Fruit fly (Drosophila melanogaster) ovary, adult (tissue): ENCODE measurements around the gene msn.

Source experiments
- CG17801 ChIP-seq: fragments of 200-800 bp; optimal IDR thresholded peaks from 2 replicates; lab custom pipeline; 2019; ENCODE audit warnings: missing biosample characterization, mild to moderate bottlenecking, missing genetic modification characterization, moderate library complexity; ENCODE audit not compliant: partially characterized antibody

The msn gene

DNA sequence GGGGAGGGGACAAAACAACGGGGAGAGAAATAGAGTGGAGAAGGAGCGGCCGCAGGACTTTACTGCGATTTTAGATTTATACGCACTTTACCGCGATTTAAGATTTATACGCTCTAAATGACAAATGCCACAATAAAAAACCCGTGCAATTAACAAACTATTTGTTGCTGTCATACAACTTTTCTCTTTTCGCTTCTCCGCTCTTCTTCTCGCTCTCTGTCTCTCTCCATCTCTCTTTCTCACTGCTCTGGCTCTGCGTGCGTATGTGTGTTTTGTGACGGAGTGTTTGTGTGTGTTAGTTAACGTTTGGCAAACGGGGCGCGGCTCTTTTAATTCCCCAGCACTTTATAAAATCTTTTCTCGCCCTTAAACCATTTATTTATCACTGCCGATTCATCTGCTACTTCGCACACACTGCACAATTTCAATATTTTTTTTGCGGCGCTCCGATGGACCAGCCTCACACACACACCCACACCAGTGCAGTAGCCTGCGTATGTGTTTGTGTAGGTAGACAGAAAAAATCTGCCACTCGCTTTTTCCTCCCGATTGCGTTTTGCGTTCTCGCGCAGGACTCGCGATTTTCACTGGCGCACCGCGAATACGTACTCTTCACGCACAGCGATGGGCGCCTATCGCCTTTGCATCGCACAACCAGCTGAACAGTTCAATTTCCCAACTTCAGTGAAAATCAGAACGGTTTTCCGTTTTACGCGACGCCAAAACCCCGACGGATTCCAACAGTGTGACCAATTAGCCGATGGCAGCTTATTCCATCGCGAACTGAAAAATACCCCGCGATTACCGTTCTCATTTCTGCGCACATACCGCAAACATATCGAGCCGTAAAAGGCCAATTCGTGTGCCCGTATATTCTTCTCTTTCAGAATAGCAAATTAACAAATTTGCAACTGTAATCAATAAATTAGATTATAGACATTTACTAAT is at the start of gene msn:
Gene msn (minus strand): TSS at position 747 of the 948 bp plus-strand sequence.
- TF ChIP-seq CG17801 (GFP tag; lab: Kevin White, UChicago) = no peak

DNA sequence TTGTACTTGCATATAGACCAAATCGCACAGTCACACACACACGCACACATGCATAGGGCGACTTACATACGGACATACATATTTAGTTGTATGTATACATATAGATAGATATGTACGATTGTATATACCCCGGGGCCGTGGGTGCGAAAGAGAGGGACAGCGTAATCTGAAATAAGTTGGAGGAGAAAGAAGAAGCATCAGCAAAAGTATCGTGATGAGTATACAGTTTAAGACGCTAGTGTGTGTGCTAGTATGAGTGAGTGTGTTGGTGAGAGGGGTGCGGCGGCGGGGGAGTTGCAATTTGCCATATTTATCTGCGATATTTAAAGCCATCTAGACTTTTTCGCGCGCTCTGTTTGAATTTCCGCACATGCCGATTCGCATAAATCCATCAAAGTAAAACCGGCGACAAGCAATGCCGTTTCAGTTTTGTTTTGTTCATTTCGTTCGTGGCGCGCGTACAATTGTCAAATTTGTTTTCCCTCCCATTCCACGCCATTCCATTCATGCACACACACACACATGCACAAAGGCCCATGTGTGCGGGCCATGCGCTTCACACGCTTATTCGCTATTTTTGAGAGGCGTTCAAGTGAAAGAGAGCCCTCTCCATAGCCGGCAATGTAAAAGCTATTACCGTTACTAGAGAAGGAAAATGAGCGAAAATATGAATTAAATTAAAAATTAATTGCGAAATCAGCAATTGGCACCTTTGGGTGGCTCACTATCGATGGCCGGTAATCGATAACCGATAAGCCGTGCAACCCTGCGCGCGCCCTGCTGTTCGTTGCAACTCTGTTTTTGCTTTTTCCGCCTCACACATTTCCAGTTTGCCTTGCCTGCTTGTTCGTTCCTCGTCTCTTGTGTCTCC is 48.8 kb upstream of the msn start:
- peak; percentile 88 for TF ChIP-seq CG17801 (GFP tag; lab: Kevin White, UChicago)

DNA sequence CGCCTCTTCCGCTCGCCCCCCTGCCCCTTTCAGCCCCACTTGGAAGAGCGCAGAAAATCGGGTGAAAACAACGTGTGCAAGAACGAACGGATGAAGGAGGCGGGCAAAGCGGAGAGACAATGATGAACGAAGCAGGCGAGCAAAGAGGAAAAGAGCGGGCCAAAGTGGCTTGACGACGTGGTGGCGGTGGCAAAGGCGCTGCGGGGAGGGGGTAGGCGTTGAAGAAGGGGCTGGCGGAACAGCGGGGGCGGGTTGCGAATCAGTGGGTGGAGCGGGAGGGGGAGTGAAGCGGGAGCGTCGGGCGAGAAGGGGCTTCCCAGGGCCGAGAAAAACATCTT is 46.4 kb upstream of the msn start:
- TF ChIP-seq CG17801 (GFP tag; lab: Kevin White, UChicago) = peak; percentile 14

DNA sequence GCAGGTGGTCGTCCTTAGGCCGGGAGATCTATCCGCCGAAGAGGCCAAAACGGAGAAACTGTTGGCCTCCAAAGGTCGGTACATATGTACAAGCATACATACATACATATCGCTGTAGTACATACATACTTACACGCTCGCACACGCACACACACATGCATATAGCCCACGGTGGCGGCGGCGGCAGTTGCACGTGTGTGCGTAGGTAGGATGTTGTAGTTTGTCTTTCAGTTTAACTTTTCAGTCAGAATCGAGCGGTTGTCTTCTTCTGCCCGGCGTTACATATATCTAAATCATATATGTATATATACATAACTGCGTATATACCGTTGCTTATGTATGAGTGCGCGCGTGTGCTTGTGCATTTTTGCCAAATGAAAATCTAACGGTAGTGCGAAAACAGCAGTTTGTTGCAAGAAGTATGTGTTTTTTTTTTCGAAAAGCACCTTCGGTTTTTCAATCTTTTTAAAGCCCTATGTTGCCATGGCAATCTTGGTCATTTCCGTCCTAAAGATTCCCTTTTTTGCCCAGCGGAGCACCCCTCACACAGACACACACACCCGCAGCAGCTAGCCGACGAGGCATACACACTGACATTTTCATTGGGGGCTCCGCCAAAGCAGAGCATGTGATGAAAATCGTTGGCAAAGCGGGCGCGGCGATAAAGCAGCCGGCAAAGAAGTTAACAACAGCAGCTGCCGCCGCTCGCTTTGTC is 45.9 kb upstream of the msn start:
- TF ChIP-seq CG17801 (GFP tag; lab: Kevin White, UChicago) = no peak

DNA sequence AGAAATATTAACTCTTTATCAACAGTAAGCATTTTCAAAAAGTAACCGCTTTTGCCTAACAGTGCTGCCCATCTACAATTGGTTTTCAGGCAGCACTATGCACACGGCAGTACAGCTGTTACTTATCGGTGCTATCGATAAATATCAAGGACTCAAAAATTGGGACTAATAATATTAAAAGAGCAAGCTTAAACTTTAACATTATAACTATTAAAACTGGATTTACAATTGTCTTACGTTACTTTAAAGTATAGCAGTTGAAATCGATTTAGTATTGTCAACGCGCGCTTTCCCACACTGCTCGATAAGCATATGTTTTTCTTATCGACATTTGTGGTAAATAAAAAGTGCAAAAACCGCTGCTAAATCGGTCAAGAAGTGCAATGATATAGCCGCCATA is 45.1 kb upstream of the msn start, which contains the start of the genes CG42245 and MEP-1:
Gene CG42245 (plus strand): TSS at position 310 of the 400 bp plus-strand sequence.
Gene MEP-1 (plus strand): TSS at position 310 of the 400 bp plus-strand sequence.
- peak; percentile 71 for TF ChIP-seq CG17801 (GFP tag; lab: Kevin White, UChicago)

DNA sequence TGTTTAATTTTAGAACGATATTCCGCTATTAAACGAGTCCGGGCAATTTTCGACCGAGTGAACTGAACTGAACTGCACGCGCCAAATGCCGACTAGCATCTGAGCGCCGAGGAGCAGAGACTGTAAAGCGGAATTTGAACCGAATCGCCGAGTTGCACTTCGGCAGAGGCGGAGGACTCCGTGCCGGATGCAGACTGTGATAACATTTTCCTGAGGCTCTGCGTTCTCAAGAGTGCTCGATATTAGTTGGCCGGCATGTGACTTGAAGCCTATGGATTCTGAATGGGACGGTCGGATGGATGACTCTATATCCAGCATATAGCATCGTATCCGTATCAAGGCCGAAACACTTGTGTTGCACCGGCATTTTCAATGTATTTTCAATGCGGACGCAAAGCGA is 43.6 kb upstream of the msn start, which contains the start of gene Pxn:
Gene Pxn (minus strand): TSS at position 101 of the 400 bp plus-strand sequence.
- TF ChIP-seq CG17801 (GFP tag; lab: Kevin White, UChicago) = no peak

DNA sequence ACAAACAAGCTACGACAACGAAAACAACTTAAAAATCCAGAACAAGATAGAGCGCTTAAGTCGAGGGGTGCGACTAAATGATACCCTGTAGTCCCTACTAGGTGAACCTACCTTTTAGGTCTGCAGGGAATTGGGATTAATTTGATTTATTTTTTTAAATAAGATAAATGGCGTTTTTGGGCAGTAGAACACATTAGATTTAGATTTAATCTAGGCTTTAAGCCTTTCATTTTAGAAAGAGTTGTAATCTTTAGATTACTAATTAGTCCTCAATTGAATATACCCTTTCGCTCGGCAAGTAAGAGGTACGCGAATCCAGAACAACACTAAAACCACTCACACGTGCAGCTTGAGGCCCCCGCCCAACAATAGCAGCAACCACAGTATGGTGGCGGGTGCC is 27.9 kb upstream of the msn start:
- no peak for TF ChIP-seq CG17801 (GFP tag; lab: Kevin White, UChicago)

DNA sequence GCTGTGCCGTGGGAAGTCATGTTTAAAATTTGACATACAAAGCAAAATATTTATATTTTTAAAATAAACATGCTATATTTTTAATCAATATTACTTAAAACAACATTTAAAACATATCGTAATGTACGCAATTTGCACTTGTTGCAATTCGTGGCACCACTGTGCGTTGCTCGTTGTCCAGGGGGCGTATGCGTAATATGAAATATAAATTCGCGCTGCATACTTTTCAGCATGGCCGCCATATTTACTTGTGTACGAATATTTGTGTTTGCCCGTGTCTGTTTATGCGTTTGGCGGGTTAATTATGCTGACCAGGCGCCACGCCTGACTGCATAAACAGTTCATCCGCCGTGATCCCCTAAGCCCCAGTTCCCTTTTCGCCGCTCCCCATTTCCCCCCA is 22.5 kb upstream of the msn start:
- TF ChIP-seq CG17801 (GFP tag; lab: Kevin White, UChicago) = no peak

DNA sequence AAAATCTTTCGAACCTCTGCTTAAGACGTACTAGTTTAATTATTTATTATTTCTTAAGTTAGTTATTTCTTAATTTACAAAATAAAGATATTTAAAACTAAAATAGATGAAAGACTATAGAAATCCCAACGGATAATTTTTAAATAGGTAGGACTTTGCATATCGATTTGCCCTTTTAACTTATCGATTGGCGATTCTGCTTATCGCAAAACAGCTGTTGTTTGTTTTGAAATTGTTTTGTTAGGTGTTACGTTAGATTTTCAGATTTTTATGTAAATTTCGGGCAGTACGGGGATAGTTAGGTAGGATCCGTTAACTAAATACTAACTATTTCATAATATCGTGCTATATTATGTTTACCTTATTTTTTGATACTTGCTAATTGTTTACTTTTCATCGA is 13.8 kb upstream of the msn start, which contains the start of gene CG16986:
Gene CG16986 (plus strand): TSS at position 188 of the 400 bp plus-strand sequence.
- TF ChIP-seq CG17801 (GFP tag; lab: Kevin White, UChicago) = no peak

DNA sequence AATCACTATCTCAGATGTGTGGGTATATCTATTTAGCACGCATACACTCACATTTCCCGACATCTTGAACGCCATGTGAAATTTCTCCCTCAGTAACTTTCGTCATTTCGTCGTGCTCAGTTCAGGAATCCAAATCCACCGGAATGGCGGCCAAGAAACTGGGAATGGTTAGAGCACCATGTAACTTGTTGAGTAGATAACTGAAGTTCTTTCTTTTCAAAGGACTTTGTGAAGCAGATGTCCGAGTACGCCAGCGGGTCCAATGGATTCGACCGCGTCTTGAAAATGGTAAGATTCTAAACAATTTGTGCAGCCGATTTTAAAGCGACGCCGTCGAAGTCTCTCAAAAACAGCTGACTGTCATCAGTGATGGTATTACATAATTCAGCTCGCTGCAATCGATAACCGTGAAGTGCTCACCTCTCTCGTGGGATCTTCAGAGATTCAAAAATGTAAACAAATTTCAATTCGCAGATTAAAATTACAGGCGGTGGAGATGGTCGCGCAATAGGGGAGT is 12.9 kb upstream of the msn start, which contains the start of the genes CG16985 and CG12182:
Gene CG16985 (plus strand): TSS at position 84 of the 517 bp plus-strand sequence.
Gene CG12182 (minus strand): TSS at position 366 of the 517 bp plus-strand sequence.
- peak; percentile 15 for TF ChIP-seq CG17801 (GFP tag; lab: Kevin White, UChicago)

DNA sequence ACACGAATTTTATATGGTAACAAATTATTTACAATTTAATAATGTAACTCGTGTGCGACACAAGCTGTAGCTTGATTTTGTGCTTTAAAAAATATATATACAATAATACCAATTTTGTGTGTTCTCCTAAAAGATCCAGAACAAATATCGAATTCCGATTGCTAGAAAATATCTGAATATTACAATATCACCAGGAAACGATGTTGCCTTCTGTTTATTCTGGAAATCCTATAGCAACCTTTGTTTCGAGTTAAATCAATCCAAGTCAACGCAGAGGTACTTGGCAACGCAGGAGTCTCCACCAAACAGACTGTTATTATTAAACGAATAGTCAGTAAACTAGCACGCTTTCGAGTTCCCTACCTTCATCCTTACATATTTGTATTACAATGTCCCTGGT is 9.1 kb upstream of the msn start, which contains the start of gene CG16984:
Gene CG16984 (plus strand): TSS at position 301 of the 400 bp plus-strand sequence.
- TF ChIP-seq CG17801 (GFP tag; lab: Kevin White, UChicago) = no peak

DNA sequence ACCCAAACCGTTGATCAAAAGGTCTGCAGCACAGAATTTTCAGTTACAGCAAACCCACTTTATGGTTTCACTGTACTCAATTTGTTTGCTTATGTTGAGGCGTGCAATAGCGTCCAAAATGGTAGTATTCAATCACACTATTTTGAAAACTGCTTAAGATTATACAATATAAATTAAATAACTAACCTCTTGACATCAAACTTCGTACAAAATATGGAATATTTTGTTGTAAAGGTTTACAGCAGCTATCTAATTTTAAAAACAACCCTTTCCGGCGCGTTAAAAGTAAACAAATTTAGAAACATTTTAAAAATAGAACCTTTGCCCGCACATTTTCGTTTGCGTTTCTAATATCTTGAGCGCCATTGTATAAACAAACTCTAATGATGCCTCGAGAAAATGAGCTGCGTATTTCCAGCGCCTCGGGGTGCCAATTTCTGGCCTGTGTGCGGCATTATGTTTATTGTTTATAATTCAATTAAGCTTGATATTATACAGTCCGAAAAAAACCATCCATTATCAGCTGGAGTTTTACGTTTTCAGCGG is 4.5 kb upstream of the msn start:
- no peak for TF ChIP-seq CG17801 (GFP tag; lab: Kevin White, UChicago)

DNA sequence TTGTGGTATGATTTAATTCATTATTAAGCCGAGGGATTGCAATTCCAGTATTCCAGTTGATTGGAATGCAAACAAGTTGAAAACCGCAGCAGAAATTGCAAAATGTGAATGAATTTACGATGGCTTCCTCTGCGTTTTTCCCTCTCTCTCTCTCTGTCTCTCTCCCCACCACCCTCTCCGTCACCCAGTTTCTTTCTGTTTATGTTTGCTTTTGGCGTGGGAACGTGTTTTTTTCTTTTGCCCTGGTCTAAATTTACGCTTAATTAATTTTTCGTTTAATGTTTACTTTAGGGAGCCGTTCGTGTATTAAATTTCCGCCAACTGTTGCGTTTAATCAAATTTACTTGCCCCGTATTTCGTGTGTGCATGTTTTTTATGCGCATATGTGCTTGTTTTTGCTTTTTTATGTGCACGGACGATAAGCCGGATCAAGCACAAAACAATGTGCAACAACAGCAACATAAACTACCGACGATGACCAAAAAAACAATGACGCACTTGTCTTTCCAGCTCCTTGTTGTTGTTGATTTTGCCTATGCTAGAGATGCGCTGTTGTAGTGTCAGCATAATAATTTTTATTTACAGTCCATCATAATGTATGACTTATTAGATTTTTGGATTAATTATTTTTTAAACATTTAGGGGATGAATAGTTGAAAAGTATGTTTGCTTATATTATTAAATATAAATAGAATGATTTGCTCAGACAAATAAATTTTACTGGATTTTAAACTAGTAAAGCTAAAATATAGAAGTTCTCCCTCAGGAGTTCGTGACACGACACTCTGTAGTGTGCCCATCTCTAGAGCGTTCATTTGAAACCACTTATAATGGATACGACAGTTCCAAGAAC is 3.8 kb upstream of the msn start:
- peak; percentile 89 for TF ChIP-seq CG17801 (GFP tag; lab: Kevin White, UChicago)
